Worm (Caenorhabditis elegans) whole organism, late embryonic: ENCODE measurements around the gene C06E7.2.

Experiments
- ahr-1 ChIP-seq: sonication (generic microtip); optimal IDR thresholded peaks from 2 replicates; lab custom pipeline; 2016; ENCODE audit warnings: missing genetic modification characterization, missing compliant biosample characterization
- fkh-10 ChIP-seq: fragments of 150-350 bp; optimal IDR thresholded peaks from 2 replicates; lab custom pipeline; 2014; ENCODE audit warnings: missing biosample characterization, missing genetic modification reagents, missing genetic modification characterization
- hlh-30 ChIP-seq: sonication (generic microtip); optimal IDR thresholded peaks from 2 replicates; lab custom pipeline; 2017; ENCODE audit warnings: antibody characterized with exemption, missing genetic modification characterization, missing compliant biosample characterization; ENCODE audit not compliant: insufficient read depth
- odd-2 ChIP-seq: sonication (generic microtip); optimal IDR thresholded peaks from 2 replicates; lab custom pipeline; 2017; ENCODE audit warnings: antibody characterized with exemption, mild to moderate bottlenecking, missing genetic modification characterization, missing compliant biosample characterization
- pag-3 ChIP-seq: sonication (generic microtip); optimal IDR thresholded peaks from 2 replicates; lab custom pipeline; 2016; ENCODE audit warnings: missing compliant biosample characterization, missing genetic modification characterization, borderline replicate concordance
- pha-4 ChIP-seq: fragments of 150-350 bp; optimal IDR thresholded peaks from 2 replicates; lab custom pipeline; 2018; ENCODE audit warnings: missing biosample characterization, missing genetic modification reagents, missing genetic modification characterization
- ref-2 ChIP-seq: sonication (generic microtip); optimal IDR thresholded peaks from 2 replicates; lab custom pipeline; 2016; ENCODE audit warnings: missing genetic modification characterization, missing compliant biosample characterization
- unc-55 ChIP-seq: sonication (generic microtip); optimal IDR thresholded peaks from 2 replicates; lab custom pipeline; 2017; ENCODE audit warnings: missing biosample characterization, missing genetic modification reagents, missing genetic modification characterization

ce11 chrIV:5805477-5805876 lies 33.8 kb upstream of the C06E7.2 start:
- TF ChIP-seq ahr-1 (tag; lab: Kevin White, UChicago) (no peak), unc-55 (GFP tag; lab: Kevin White, UChicago) (peak; percentile 39), odd-2 (tag; lab: Kevin White, UChicago) (no peak), fkh-10 (GFP tag; lab: Kevin White, UChicago) (no peak), ref-2 (tag; lab: Kevin White, UChicago) (no peak), hlh-30 (tag; lab: Kevin White, UChicago) (no peak), pag-3 (tag; lab: Kevin White, UChicago) (no peak), pha-4 (tag; lab: Kevin White, UChicago) (no peak)
